Fruit fly (Drosophila melanogaster): Measurements from ENCODE around the gene Cds.

The Cds gene

dm6 chr3L:8127712-8128210, at the start of gene Cds, which contains the start of gene Uba2:
Gene Cds, plus strand, starts transcription at chr3L:8127762.
Gene Uba2, minus strand, starts transcription at chr3L:8127818.
- TF ChIP-seq CG8478 (optimal IDR thresholded peaks at IDR 0.05) (no peak), CTCF (optimal IDR thresholded peaks at IDR 0.05) (no peak)

dm6 chr3L:8077953-8078352, 49.6 kb upstream of the Cds start:
- TF ChIP-seq CTCF (optimal IDR thresholded peaks at IDR 0.05) (no peak), CG8478 (optimal IDR thresholded peaks at IDR 0.05) (no peak)

- TF ChIP-seq CG8478 (optimal IDR thresholded peaks at IDR 0.05) (no peak), CTCF (optimal IDR thresholded peaks at IDR 0.05) (no peak)
Measured at dm6 chr3L:8079598-8079997, 48.0 kb upstream of the Cds start.

- no peak for TF ChIP-seq CTCF (optimal IDR thresholded peaks at IDR 0.05)
Measured at dm6 chr3L:8080790-8081189, 46.8 kb upstream of the Cds start.

dm6 chr3L:8081822-8082221, 45.7 kb upstream of the Cds start:
- no peak for TF ChIP-seq CTCF (optimal IDR thresholded peaks at IDR 0.05)
- no peak for TF ChIP-seq CG8478 (optimal IDR thresholded peaks at IDR 0.05)

- TF ChIP-seq CTCF (optimal IDR thresholded peaks at IDR 0.05) (no peak), CG8478 (optimal IDR thresholded peaks at IDR 0.05) (no peak)
Measured at dm6 chr3L:8086218-8086617, 41.3 kb upstream of the Cds start.

- TF ChIP-seq CTCF (optimal IDR thresholded peaks at IDR 0.05) = no peak
- TF ChIP-seq CG8478 (optimal IDR thresholded peaks at IDR 0.05) = no peak
Measured at dm6 chr3L:8091650-8092068, 35.9 kb upstream of the Cds start, which contains the start of gene CG7565. Gene CG7565, minus strand, starts transcription at chr3L:8091786.

dm6 chr3L:8093553-8093952, 34.0 kb upstream of the Cds start:
- TF ChIP-seq CTCF (optimal IDR thresholded peaks at IDR 0.05) (no peak), CG8478 (optimal IDR thresholded peaks at IDR 0.05) (no peak)

- TF ChIP-seq CTCF (optimal IDR thresholded peaks at IDR 0.05) (no peak), CG8478 (optimal IDR thresholded peaks at IDR 0.05) (no peak)
Measured at dm6 chr3L:8094652-8095129, 32.9 kb upstream of the Cds start.

dm6 chr3L:8096106-8096558, 31.4 kb upstream of the Cds start:
- TF ChIP-seq CG8478 (optimal IDR thresholded peaks at IDR 0.05) (no peak), CTCF (optimal IDR thresholded peaks at IDR 0.05) (no peak)

- TF ChIP-seq CG8478 (optimal IDR thresholded peaks at IDR 0.05) (no peak), CTCF (optimal IDR thresholded peaks at IDR 0.05) (no peak)
Measured at dm6 chr3L:8097101-8097500, 30.5 kb upstream of the Cds start.

dm6 chr3L:8108201-8108600, 19.4 kb upstream of the Cds start:
- no peak for TF ChIP-seq CTCF (optimal IDR thresholded peaks at IDR 0.05)
- TF ChIP-seq CG8478 (optimal IDR thresholded peaks at IDR 0.05) = no peak

dm6 chr3L:8108886-8109285, 18.7 kb upstream of the Cds start, which contains the start of gene fan:
Gene fan, plus strand, starts transcription at chr3L:8109132.
- TF ChIP-seq CTCF (optimal IDR thresholded peaks at IDR 0.05) (no peak), CG8478 (optimal IDR thresholded peaks at IDR 0.05) (no peak)

dm6 chr3L:8110171-8110570, 17.4 kb upstream of the Cds start, which contains the start of gene Nulp1:
Gene Nulp1, plus strand, starts transcription at chr3L:8110368.
- TF ChIP-seq CG8478 (optimal IDR thresholded peaks at IDR 0.05) (no peak), CTCF (optimal IDR thresholded peaks at IDR 0.05) (no peak)

dm6 chr3L:8115864-8116528, 11.6 kb upstream of the Cds start, which contains the start of the genes Arp3 and msk:
Gene Arp3, minus strand, starts transcription at chr3L:8115902.
Gene msk, plus strand, starts transcription at chr3L:8116179.
- TF ChIP-seq CG8478 (optimal IDR thresholded peaks at IDR 0.05) (no peak), CTCF (optimal IDR thresholded peaks at IDR 0.05) (peak in 1 of 2 experiments; percentile 16)

dm6 chr3L:8116809-8117208, 10.8 kb upstream of the Cds start:
- no peak for TF ChIP-seq CTCF (optimal IDR thresholded peaks at IDR 0.05)
- no peak for TF ChIP-seq CG8478 (optimal IDR thresholded peaks at IDR 0.05)

Data from S2 (cell line).